Fruit fly (Drosophila melanogaster) whole organism, embryonic: ENCODE measurements around the gene pxb.
A peak's percentile ranks its signal among the peaks of the same experiment; 100 is the strongest.

Experiments used
- CG10274 ChIP-seq: fragments of 200-800 bp; sonication (Bioruptor generic); optimal IDR thresholded peaks from 3 replicates; lab custom pipeline; 2017; ENCODE audit warnings: missing biosample characterization, mild to moderate bottlenecking, missing genetic modification characterization
- CG10366 ChIP-seq: fragments of 200-800 bp; sonication (Bioruptor generic); IDR thresholded peaks from 2 replicates; pipeline ENCODE4 v1.3.6; 2022; ENCODE audit warnings: missing biosample characterization, missing genetic modification characterization
- CG10462 ChIP-seq: fragments of 200-800 bp; sonication (Bioruptor generic); optimal IDR thresholded peaks from 2 replicates; lab custom pipeline; 2016; ENCODE audit warnings: missing biosample characterization, missing genetic modification characterization
- CG12942 ChIP-seq: fragments of 200-800 bp; sonication (Bioruptor generic); optimal IDR thresholded peaks from 3 replicates; lab custom pipeline; 2016; ENCODE audit warnings: missing biosample characterization, missing genetic modification characterization
- CG14050 ChIP-seq: fragments of 200-800 bp; sonication (Bioruptor generic); IDR thresholded peaks from 3 replicates; pipeline ENCODE4 v1.3.6; 2022; ENCODE audit warnings: missing biosample characterization, missing genetic modification characterization
- CG15514 ChIP-seq: fragments of 200-800 bp; sonication (Bioruptor generic); optimal IDR thresholded peaks from 3 replicates; lab custom pipeline; 2017; ENCODE audit warnings: missing biosample characterization, missing genetic modification characterization, mild to moderate bottlenecking, moderate library complexity, missing genetic modification reagents
- CG2120 ChIP-seq: fragments of 200-800 bp; sonication (Bioruptor generic); optimal IDR thresholded peaks from 3 replicates; lab custom pipeline; 2016; ENCODE audit warnings: missing biosample characterization, missing genetic modification characterization
- CG2129 ChIP-seq: fragments of 200-800 bp; sonication (Bioruptor generic); IDR thresholded peaks from 2 replicates; pipeline ENCODE4 v1.3.6; 2022; ENCODE audit warnings: missing biosample characterization, missing genetic modification characterization; ENCODE audit not compliant: partially characterized antibody
- CG3065 ChIP-seq: fragments of 200-800 bp; sonication (Bioruptor generic); optimal IDR thresholded peaks from 2 replicates; lab custom pipeline; 2016; ENCODE audit warnings: missing biosample characterization, missing genetic modification characterization
- CG4730 ChIP-seq: fragments of 200-800 bp; sonication (Bioruptor generic); IDR thresholded peaks from 2 replicates; pipeline ENCODE4 v1.3.6; 2022; ENCODE audit warnings: missing biosample characterization, missing genetic modification characterization
- CG7271 ChIP-seq: fragments of 200-800 bp; sonication (Bioruptor generic); optimal IDR thresholded peaks from 2 replicates; lab custom pipeline; 2018; ENCODE audit warnings: missing biosample characterization, mild to moderate bottlenecking, missing genetic modification characterization, moderate library complexity
- CG9817 ChIP-seq: fragments of 200-800 bp; sonication (Bioruptor generic); optimal IDR thresholded peaks from 2 replicates; lab custom pipeline; 2018; ENCODE audit warnings: missing biosample characterization, mild to moderate bottlenecking, missing genetic modification characterization, moderate library complexity
- Dad ChIP-seq: fragments of 200-800 bp; sonication (Bioruptor generic); optimal IDR thresholded peaks from 3 replicates; lab custom pipeline; 2016; ENCODE audit warnings: missing biosample characterization, missing genetic modification characterization
- Deaf1 ChIP-seq: fragments of 200-800 bp; optimal IDR thresholded peaks from 3 replicates; lab custom pipeline; 2019; ENCODE audit warnings: missing biosample characterization, mild to moderate bottlenecking, missing genetic modification characterization, moderate library complexity
- E2f2 ChIP-seq: fragments of 200-800 bp; sonication (Bioruptor generic); IDR thresholded peaks from 2 replicates; pipeline ENCODE4 v1.3.6; 2022; ENCODE audit warnings: missing biosample characterization, missing genetic modification characterization
- Fer3 ChIP-seq: fragments of 200-800 bp; sonication (Bioruptor generic); optimal IDR thresholded peaks from 2 replicates; lab custom pipeline; 2018; ENCODE audit warnings: missing biosample characterization, mild to moderate bottlenecking, missing genetic modification characterization, moderate library complexity
- HHEX ChIP-seq: fragments of 200-800 bp; sonication (Bioruptor generic); optimal IDR thresholded peaks from 3 replicates; lab custom pipeline; 2017; ENCODE audit warnings: missing biosample characterization, mild to moderate bottlenecking, missing genetic modification characterization, missing genetic modification reagents
- Hey ChIP-seq: fragments of 200-800 bp; sonication (Bioruptor generic); optimal IDR thresholded peaks from 3 replicates; lab custom pipeline; 2018; ENCODE audit warnings: missing biosample characterization, mild to moderate bottlenecking, missing genetic modification characterization
- Hr3 ChIP-seq: fragments of 200-800 bp; sonication (Bioruptor generic); optimal IDR thresholded peaks from 3 replicates; lab custom pipeline; 2016; ENCODE audit warnings: missing biosample characterization, missing genetic modification characterization
- Hr39 ChIP-seq: fragments of >200 bp; optimal IDR thresholded peaks from 2 replicates; lab custom pipeline; 2017
- Hr78 ChIP-seq, 2 experiments: fragments of 200-800 bp in 1 of 2; fragments of >200 bp in 1 of 2; sonication (Bioruptor generic) in 1 of 2; optimal IDR thresholded peaks; 2 replicates each; lab custom pipeline; 2017 to 2019; ENCODE audit warnings: missing biosample characterization in 2 of 2, missing genetic modification characterization in 2 of 2, mild to moderate bottlenecking in 1 of 2, moderate library complexity in 1 of 2
- MTF-1 ChIP-seq: fragments of 200-800 bp; sonication (Bioruptor generic); optimal IDR thresholded peaks from 2 replicates; lab custom pipeline; 2018; ENCODE audit warnings: missing biosample characterization, mild to moderate bottlenecking, missing genetic modification characterization, borderline replicate concordance
- Nf-YB ChIP-seq: fragments of 200-800 bp; sonication (Bioruptor generic); optimal IDR thresholded peaks from 3 replicates; lab custom pipeline; 2019; ENCODE audit warnings: missing biosample characterization, mild to moderate bottlenecking, missing genetic modification characterization, moderate library complexity
- Nf-YC ChIP-seq: fragments of 200-800 bp; optimal IDR thresholded peaks from 3 replicates; lab custom pipeline; 2019; ENCODE audit warnings: missing biosample characterization, mild to moderate bottlenecking, missing genetic modification characterization, moderate library complexity
- Side ChIP-seq: fragments of 200-800 bp; sonication (Bioruptor generic); optimal IDR thresholded peaks from 2 replicates; lab custom pipeline; 2016; ENCODE audit warnings: missing biosample characterization, missing genetic modification characterization
- Sox102F ChIP-seq: fragments of 200-800 bp; sonication (Bioruptor generic); optimal IDR thresholded peaks from 2 replicates; lab custom pipeline; 2018; ENCODE audit warnings: missing biosample characterization, mild to moderate bottlenecking, missing genetic modification characterization, moderate library complexity
- ab ChIP-seq: fragments of 200-800 bp; sonication (Bioruptor generic); optimal IDR thresholded peaks from 2 replicates; lab custom pipeline; 2016; ENCODE audit warnings: missing biosample characterization, missing genetic modification characterization
- abd-A ChIP-seq: fragments of 200-800 bp; sonication (Bioruptor generic); optimal IDR thresholded peaks from 3 replicates; lab custom pipeline; 2019; ENCODE audit warnings: missing biosample characterization, mild to moderate bottlenecking, missing genetic modification characterization, moderate library complexity
- cwo ChIP-seq: fragments of 200-800 bp; sonication (Bioruptor generic); optimal IDR thresholded peaks from 3 replicates; lab custom pipeline; 2017; ENCODE audit warnings: missing biosample characterization, missing genetic modification characterization, mild to moderate bottlenecking, moderate library complexity, missing genetic modification reagents
- da ChIP-seq: fragments of 200-800 bp; sonication (Bioruptor generic); optimal IDR thresholded peaks from 2 replicates; lab custom pipeline; 2016; ENCODE audit warnings: missing biosample characterization, missing genetic modification characterization
- dati ChIP-seq: fragments of 200-800 bp; sonication (Bioruptor generic); IDR thresholded peaks from 2 replicates; pipeline ENCODE4 v1.3.6; 2022; ENCODE audit warnings: missing biosample characterization, missing genetic modification characterization
- gcm ChIP-seq: fragments of 200-800 bp; sonication (Bioruptor generic); optimal IDR thresholded peaks from 2 replicates; lab custom pipeline; 2019; ENCODE audit warnings: missing biosample characterization, mild to moderate bottlenecking, missing genetic modification characterization, moderate library complexity
- gro ChIP-seq: fragments of 200-800 bp; sonication (Bioruptor generic); optimal IDR thresholded peaks from 2 replicates; lab custom pipeline; 2016; ENCODE audit warnings: missing biosample characterization, missing genetic modification characterization
- hb ChIP-seq: fragments of 200-800 bp; sonication (Bioruptor generic); IDR thresholded peaks from 3 replicates; pipeline ENCODE4 v1.3.6; 2022; ENCODE audit warnings: missing biosample characterization, missing genetic modification characterization; ENCODE audit not compliant: partially characterized antibody
- mirr ChIP-seq: fragments of 200-800 bp; sonication (Bioruptor generic); optimal IDR thresholded peaks from 3 replicates; lab custom pipeline; 2018; ENCODE audit warnings: missing biosample characterization, mild to moderate bottlenecking, missing genetic modification characterization
- nerfin-2 ChIP-seq: fragments of 200-800 bp; sonication (Bioruptor generic); IDR thresholded peaks from 2 replicates; pipeline ENCODE4 v1.3.6; 2022; ENCODE audit warnings: missing biosample characterization, missing genetic modification characterization; ENCODE audit not compliant: partially characterized antibody
- otp ChIP-seq: fragments of 200-800 bp; sonication (Bioruptor generic); IDR thresholded peaks from 3 replicates; pipeline ENCODE4, ENCODE4 v1.3.6; 2022; ENCODE audit warnings: missing biosample characterization, missing genetic modification characterization
- sr ChIP-seq: fragments of 200-800 bp; sonication (Bioruptor generic); IDR thresholded peaks from 3 replicates; pipeline ENCODE4 v1.3.6; 2022; ENCODE audit warnings: missing biosample characterization, missing genetic modification characterization
- stwl ChIP-seq: fragments of 200-800 bp; sonication (Bioruptor generic); optimal IDR thresholded peaks from 3 replicates; lab custom pipeline; 2018; ENCODE audit warnings: missing biosample characterization, mild to moderate bottlenecking, missing genetic modification characterization, moderate library complexity
- twi ChIP-seq: fragments of 200-800 bp; optimal IDR thresholded peaks from 2 replicates; lab custom pipeline; 2019; ENCODE audit warnings: missing biosample characterization, mild to moderate bottlenecking, missing genetic modification characterization, moderate library complexity
- z ChIP-seq: fragments of 200-800 bp; sonication (Bioruptor generic); IDR thresholded peaks from 3 replicates; pipeline ENCODE4 v1.3.6; 2022; ENCODE audit warnings: missing biosample characterization, missing genetic modification characterization
- zfh1 ChIP-seq: fragments of 200-800 bp; sonication (Bioruptor generic); IDR thresholded peaks from 3 replicates; pipeline ENCODE4 v1.3.6; 2022; ENCODE audit warnings: missing biosample characterization, missing genetic modification characterization

Gene pxb

DNA sequence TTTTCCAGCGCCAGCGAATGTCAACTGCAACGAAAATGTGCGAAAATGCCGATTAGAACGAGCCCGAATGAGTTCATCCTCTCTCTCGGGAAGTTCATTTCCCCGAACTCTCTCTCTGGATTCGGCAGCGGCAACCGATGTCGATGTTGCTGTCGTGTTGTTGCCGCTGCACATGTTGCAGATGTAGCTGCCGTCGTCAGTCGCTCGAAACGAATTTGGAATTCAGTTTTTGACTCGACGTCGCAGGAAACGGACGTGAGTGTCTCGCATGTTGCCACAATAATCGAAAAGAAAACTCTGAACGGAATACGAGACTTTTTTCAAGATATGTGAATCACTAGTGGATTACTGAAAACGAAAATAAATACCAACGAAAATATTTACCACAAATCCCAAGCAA, at the start of gene pxb (continued):
- TF ChIP-seq Side (peak; percentile 15), CG10274 (no peak), E2f2 (GFP tag; lab: Robert Waterston, UW) (peak; percentile 23; the same call in 1 of the 2 replicates), HHEX (no peak), CG10366 (GFP tag; lab: Robert Waterston, UW) (no peak), Hr39 (lab: Kevin White, UChicago) (no peak), zfh1 (GFP tag; lab: Robert Waterston, UW) (peak; percentile 52; the same call in 2 of the 3 replicates), Fer3 (no peak), Hr78 (GFP tag; optimal IDR thresholded peaks at IDR 0.05; lab: Kevin White, UChicago) (no peak), otp (peak; percentile 52; the same call in 1 of the 3 replicates), CG2129 (no peak), MTF-1 (GFP tag; lab: Kevin White, UChicago) (peak; percentile 0), CG2120 (GFP tag; lab: Kevin White, UChicago) (no peak)

DNA sequence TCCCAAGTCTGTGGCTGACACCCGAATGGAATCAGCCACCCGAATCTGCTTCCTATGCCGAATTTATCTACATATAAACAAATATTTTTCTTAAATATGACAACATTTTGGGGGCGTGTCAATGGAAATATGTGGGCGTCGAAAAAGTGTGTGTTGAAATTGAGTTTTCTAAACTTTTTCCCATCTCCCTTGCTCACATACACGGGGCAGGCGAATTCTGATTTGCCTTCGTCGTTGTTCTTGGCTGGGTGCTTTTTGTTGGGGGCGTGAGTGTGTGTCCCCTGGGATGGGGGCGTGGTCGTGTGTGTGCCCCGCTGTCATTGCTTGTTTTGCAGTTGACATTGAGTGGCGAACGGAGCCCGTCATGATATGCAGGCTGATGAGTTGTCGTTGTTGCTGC, 48.3 kb upstream of the pxb start:
- TF ChIP-seq Hr3 (no peak), Deaf1 (tag; lab: Kevin White, UChicago) (peak; percentile 20), dati (GFP tag; lab: Robert Waterston, UW) (no peak), CG14050 (GFP tag; lab: Robert Waterston, UW) (no peak), abd-A (peak; percentile 24), Nf-YB (GFP tag; lab: Kevin White, UChicago) (peak; percentile 78), CG15514 (GFP tag; lab: Kevin White, UChicago) (no peak), Sox102F (no peak), Dad (GFP tag; lab: Kevin White, UChicago) (no peak), z (GFP tag; lab: Robert Waterston, UW) (peak; percentile 72; the same call in 2 of the 3 replicates), gcm (peak; percentile 28), twi (tag; lab: Kevin White, UChicago) (no peak), sr (GFP tag; lab: Robert Waterston, UW) (peak; percentile 82), CG9817 (tag; lab: Kevin White, UChicago) (no peak), CG12942 (GFP tag; lab: Kevin White, UChicago) (no peak), Nf-YC (tag; lab: Kevin White, UChicago) (peak; percentile 74), stwl (tag; lab: Kevin White, UChicago) (no peak), CG7271 (tag; lab: Kevin White, UChicago) (no peak), CG3065 (peak; percentile 36), CG10462 (no peak), Hey (tag; lab: Kevin White, UChicago) (peak; percentile 16), mirr (GFP tag; lab: Kevin White, UChicago) (peak; percentile 5), CG4730 (GFP tag; lab: Robert Waterston, UW) (no peak), cwo (GFP tag; lab: Kevin White, UChicago) (no peak), ab (GFP tag; lab: Kevin White, UChicago) (no peak), hb (GFP tag; lab: Robert Waterston, UW) (no peak), da (GFP tag; lab: Kevin White, UChicago) (no peak), gro (GFP tag; lab: Kevin White, UChicago) (no peak), nerfin-2 (GFP tag; lab: Robert Waterston, UW) (no peak)
